Worm (Caenorhabditis elegans) whole organism, L4 larva: ENCODE data around the gene F59G1.4.

Source experiments
- ZK337.2 ChIP-seq: fragments of 200-800 bp; sonication (Bioruptor generic); IDR thresholded peaks from 2 replicates; pipeline ENCODE4 v1.3.6; 2022; ENCODE audit warnings: missing genetic modification reagents, missing genetic modification characterization, missing compliant biosample characterization
- unc-62 ChIP-seq, 3 experiments: fragments of 150-350 bp in 1 of 3; sonication (generic microtip); optimal IDR thresholded peaks in 2 of 3; peaks in 1 of 3; 1 replicate in 1 of 3; 2 replicates in 2 of 3; lab custom pipeline; 2014 to 2017; ENCODE audit warnings: missing biosample characterization in 3 of 3, missing genetic modification characterization in 3 of 3, missing genetic modification reagents in 3 of 3, missing genotype in 1 of 3

ce11 chrII:5936009-5936408 is 40.0 kb downstream of the F59G1.4 start:
- TF ChIP-seq ZK337.2 (GFP tag; lab: Robert Waterston, UW) = no peak
- peak in 1 of 2 experiments; percentile 84 for TF ChIP-seq unc-62 (GFP tag; optimal IDR thresholded peaks at IDR 0.05 in 1 of 2; lab: Kevin White, UChicago)
- no peak for TF ChIP-seq unc-62 (tag; optimal IDR thresholded peaks at IDR 0.05; lab: Kevin White, UChicago)
